Worm (Caenorhabditis elegans) whole organism, young adult: ENCODE results near the gene T02D1.8.

Source experiments
- B0019.2 ChIP-seq: fragments of 200-800 bp; sonication (Bioruptor generic); conservative IDR thresholded peaks from 2 replicates; pipeline ENCODE4 v1.3.6; 2022; ENCODE audit warnings: missing genetic modification reagents, missing genetic modification characterization, missing compliant biosample characterization
- B0035.1 ChIP-seq: sonication (generic microtip); optimal IDR thresholded peaks from 2 replicates; lab custom pipeline; 2016; ENCODE audit warnings: missing genetic modification characterization, mild to moderate bottlenecking, missing compliant biosample characterization, missing genotype, missing genetic modification reagents
- B0261.1 ChIP-seq: sonication (generic microtip); optimal IDR thresholded peaks from 2 replicates; lab custom pipeline; 2016; ENCODE audit warnings: mild to moderate bottlenecking, missing genetic modification characterization, moderate library complexity, missing compliant biosample characterization
- B0336.3 ChIP-seq: fragments of 200-800 bp; sonication (Bioruptor generic); IDR thresholded peaks from 2 replicates; pipeline ENCODE4 v1.3.6; 2022; ENCODE audit warnings: missing genetic modification characterization, missing compliant biosample characterization
- C17E4.6 ChIP-seq: fragments of 200-800 bp; sonication (Bioruptor generic); IDR thresholded peaks from 2 replicates; pipeline ENCODE4 v1.3.6; 2022; ENCODE audit warnings: missing genetic modification reagents, missing genetic modification characterization, missing compliant biosample characterization
- F39B2.1 ChIP-seq: fragments of 200-800 bp; sonication (Bioruptor generic); IDR thresholded peaks from 2 replicates; pipeline ENCODE4 v1.3.6; 2022; ENCODE audit warnings: missing genetic modification reagents, missing genetic modification characterization, missing compliant biosample characterization
- F55B11.4 ChIP-seq: sonication (generic microtip); optimal IDR thresholded peaks from 2 replicates; lab custom pipeline; 2016; ENCODE audit warnings: missing compliant biosample characterization, missing genetic modification characterization, borderline replicate concordance; ENCODE audit not compliant: insufficient read depth
- F57A8.1 ChIP-seq: fragments of 200-800 bp; sonication (Bioruptor generic); optimal IDR thresholded peaks from 2 replicates; lab custom pipeline; 2018; ENCODE audit warnings: mild to moderate bottlenecking, missing genetic modification characterization, moderate library complexity, missing compliant biosample characterization
- T26A5.8 ChIP-seq: sonication (generic microtip); optimal IDR thresholded peaks from 2 replicates; lab custom pipeline; 2016; ENCODE audit warnings: missing genetic modification characterization, missing compliant biosample characterization
- Y53F4B.3 ChIP-seq: fragments of 200-800 bp; sonication (Bioruptor generic); IDR thresholded peaks from 2 replicates; pipeline ENCODE4 v1.3.6; 2022; ENCODE audit warnings: missing genetic modification reagents, missing genetic modification characterization, missing compliant biosample characterization
- atf-7 ChIP-seq: sonication (generic microtip); optimal IDR thresholded peaks from 2 replicates; lab custom pipeline; 2017; ENCODE audit warnings: mild to moderate bottlenecking, missing genetic modification characterization, missing compliant biosample characterization
- attf-3 ChIP-seq: fragments of 200-800 bp; sonication (Bioruptor generic); conservative IDR thresholded peaks from 2 replicates; pipeline ENCODE4 v1.3.6; 2022; ENCODE audit warnings: missing genetic modification reagents, missing genetic modification characterization, missing compliant biosample characterization
- bed-2 ChIP-seq: fragments of 200-800 bp; sonication (Bioruptor generic); IDR thresholded peaks from 2 replicates; pipeline ENCODE4 v1.3.6; 2022; ENCODE audit warnings: missing genetic modification reagents, missing genetic modification characterization, missing compliant biosample characterization
- ceh-40 ChIP-seq: fragments of 200-800 bp; sonication (Bioruptor generic); IDR thresholded peaks from 2 replicates; pipeline ENCODE4 v1.3.6; 2022; ENCODE audit warnings: missing genetic modification characterization, missing compliant biosample characterization
- ceh-91 ChIP-seq: fragments of 200-800 bp; sonication (Bioruptor generic); IDR thresholded peaks from 2 replicates; pipeline ENCODE4 v1.3.6; 2022; ENCODE audit warnings: missing genetic modification reagents, missing genetic modification characterization, missing compliant biosample characterization
- dpl-1 ChIP-seq: fragments of 150-350 bp; optimal IDR thresholded peaks from 2 replicates; lab custom pipeline; 2014; ENCODE audit warnings: missing biosample characterization, missing genetic modification reagents, missing genetic modification characterization
- efl-1 ChIP-seq: fragments of 150-350 bp; optimal IDR thresholded peaks from 2 replicates; lab custom pipeline; 2014; ENCODE audit warnings: missing biosample characterization, missing genetic modification reagents, missing genetic modification characterization
- let-526 ChIP-seq: fragments of 200-800 bp; sonication (Bioruptor generic); IDR thresholded peaks from 2 replicates; pipeline ENCODE4 v1.3.6; 2022; ENCODE audit warnings: missing genetic modification reagents, missing genetic modification characterization, missing compliant biosample characterization
- let-607 ChIP-seq, 2 experiments: fragments of 200-800 bp in 1 of 2; sonication (Bioruptor generic) in 1 of 2; sonication (generic microtip) in 1 of 2; optimal IDR thresholded peaks; 2 replicates each; lab custom pipeline; 2016 to 2018; ENCODE audit warnings: mild to moderate bottlenecking in 2 of 2, missing compliant biosample characterization in 2 of 2, missing genetic modification characterization in 2 of 2, moderate library complexity in 2 of 2, missing genotype in 1 of 2
- lin-26 ChIP-seq: fragments of 200-800 bp; sonication (Bioruptor generic); IDR thresholded peaks from 2 replicates; pipeline ENCODE4 v1.3.6; 2022; ENCODE audit warnings: missing genetic modification reagents, missing genetic modification characterization, missing compliant biosample characterization
- lir-1 ChIP-seq: fragments of 200-800 bp; sonication (Bioruptor generic); conservative IDR thresholded peaks from 2 replicates; pipeline ENCODE4 v1.3.6; 2022; ENCODE audit warnings: missing genetic modification reagents, missing genetic modification characterization, missing compliant biosample characterization
- mes-4 ChIP-seq: sonication (generic microtip); optimal IDR thresholded peaks from 2 replicates; lab custom pipeline; 2016; ENCODE audit warnings: missing genotype, missing genetic modification characterization, missing compliant biosample characterization
- nhr-120 ChIP-seq: fragments of 200-800 bp; sonication (Bioruptor generic); IDR thresholded peaks from 2 replicates; pipeline ENCODE4 v1.3.6; 2022; ENCODE audit warnings: missing genetic modification characterization, missing compliant biosample characterization
- nhr-80 ChIP-seq: sonication (generic microtip); optimal IDR thresholded peaks from 2 replicates; lab custom pipeline; 2016; ENCODE audit warnings: missing genetic modification characterization, missing compliant biosample characterization
- sea-2 ChIP-seq: fragments of 200-800 bp; sonication (Bioruptor generic); IDR thresholded peaks from 2 replicates; pipeline ENCODE4 v1.3.6; 2022; ENCODE audit warnings: missing genetic modification characterization, missing compliant biosample characterization
- snpc-1.1 ChIP-seq: sonication (generic microtip); optimal IDR thresholded peaks from 2 replicates; lab custom pipeline; 2017; ENCODE audit warnings: missing genetic modification characterization, mild to moderate bottlenecking, missing compliant biosample characterization, antibody characterized with exemption, moderate library complexity, missing genotype, missing genetic modification reagents; ENCODE audit not compliant: insufficient read depth
- snpc-1.3 ChIP-seq: sonication (generic microtip); optimal IDR thresholded peaks from 2 replicates; lab custom pipeline; 2017; ENCODE audit warnings: missing genetic modification characterization, mild to moderate bottlenecking, missing compliant biosample characterization, antibody characterized with exemption, moderate library complexity, missing genotype, missing genetic modification reagents; ENCODE audit not compliant: insufficient read depth
- unc-130 ChIP-seq: sonication (generic microtip); optimal IDR thresholded peaks from 2 replicates; lab custom pipeline; 2016; ENCODE audit warnings: missing genetic modification reagents, missing genetic modification characterization, missing compliant biosample characterization
- zfh-2 ChIP-seq: fragments of 200-800 bp; sonication (Bioruptor generic); conservative IDR thresholded peaks from 2 replicates; pipeline ENCODE4 v1.3.6; 2022; ENCODE audit warnings: missing genetic modification reagents, missing genetic modification characterization, missing compliant biosample characterization
- ztf-3 ChIP-seq: fragments of 200-800 bp; sonication (Bioruptor generic); optimal IDR thresholded peaks from 2 replicates; lab custom pipeline; 2018; ENCODE audit warnings: mild to moderate bottlenecking, missing genetic modification characterization, missing compliant biosample characterization
- ztf-6 ChIP-seq: fragments of 200-800 bp; sonication (Bioruptor generic); IDR thresholded peaks from 2 replicates; pipeline ENCODE4 v1.3.6; 2022; ENCODE audit warnings: missing genetic modification reagents, missing genetic modification characterization, missing compliant biosample characterization

Gene T02D1.8

DNA sequence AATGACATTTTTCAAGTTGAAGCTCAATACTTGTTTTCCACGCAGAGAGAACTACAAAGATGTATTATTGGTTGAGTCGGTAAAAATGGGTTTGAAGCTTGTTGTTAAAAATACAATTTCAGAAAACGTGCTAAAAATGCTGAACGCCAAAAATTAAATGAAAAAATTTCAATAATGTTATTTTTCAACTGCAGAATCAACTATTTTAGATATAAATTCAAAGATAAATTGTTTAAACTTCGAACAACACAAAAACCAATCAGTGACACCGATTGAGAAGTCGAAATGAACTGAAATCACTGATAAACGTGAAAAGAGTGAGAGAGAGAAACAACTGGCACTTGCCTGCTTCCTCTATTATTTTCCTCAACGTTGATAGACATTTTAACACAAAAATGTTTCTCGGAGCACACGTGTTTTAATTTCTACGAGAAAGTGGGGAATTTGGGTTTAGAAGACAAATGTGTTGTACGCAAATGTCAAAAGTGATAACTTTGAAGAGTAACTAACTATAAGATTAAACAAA is at the start of gene T02D1.8:
Gene T02D1.8, minus strand, starts transcription at position 51 of the 526 bp plus-strand sequence.
- peak; percentile 86 for TF ChIP-seq nhr-80 (tag; lab: Kevin White, UChicago)
- TF ChIP-seq let-607 (tag; optimal IDR thresholded peaks at IDR 0.05; lab: Kevin White, UChicago): peak; percentile 18 to 49
- no peak for TF ChIP-seq efl-1 (GFP tag; lab: Kevin White, UChicago)

DNA sequence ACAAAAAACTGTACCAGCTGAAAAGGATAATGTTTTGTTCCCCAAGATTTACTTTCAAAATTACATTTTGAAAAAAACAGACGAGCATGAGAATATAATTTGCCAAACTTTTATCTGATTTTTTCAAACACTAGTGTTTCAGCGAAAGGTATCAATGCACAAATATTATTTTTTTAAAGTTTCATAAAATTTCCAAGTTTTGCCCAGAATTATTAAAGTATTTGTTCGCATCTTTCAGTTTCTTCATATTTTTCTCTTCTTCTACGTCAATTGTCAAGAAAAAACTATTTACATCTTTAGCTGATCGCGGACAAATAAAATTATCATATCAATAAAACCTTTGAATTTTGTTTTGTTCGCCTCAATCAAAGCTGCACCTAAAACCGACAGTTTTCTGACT is 49.7 kb upstream of the T02D1.8 start, which contains the start of gene C06A12.8:
Gene C06A12.8, plus strand, starts transcription at position 301 of the 400 bp plus-strand sequence.
- TF ChIP-seq lin-26 (GFP tag; lab: Robert Waterston, UW) (no peak), B0035.1 (no peak)

DNA sequence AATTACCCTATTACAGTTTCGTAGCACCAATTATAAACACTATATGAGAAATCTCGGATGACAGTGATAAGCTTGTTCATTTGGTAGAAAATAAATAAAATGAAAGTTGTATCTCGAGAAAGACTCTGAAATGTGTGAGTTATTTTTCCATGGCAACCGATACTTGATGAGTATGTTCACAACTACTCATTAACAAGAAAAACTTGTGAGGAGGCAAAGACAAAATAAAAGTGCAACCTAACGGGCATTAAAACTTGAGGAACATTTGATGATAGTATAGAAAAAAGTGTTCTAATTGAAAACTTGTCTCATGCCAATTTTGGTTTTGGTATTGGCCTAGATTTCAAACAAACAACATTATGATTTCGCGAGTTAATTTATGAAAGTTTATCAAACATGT is 49.3 kb upstream of the T02D1.8 start, which contains the start of gene gcy-27:
Gene gcy-27, minus strand, starts transcription at position 101 of the 400 bp plus-strand sequence.
- TF ChIP-seq sea-2 (GFP tag; lab: Robert Waterston, UW) (no peak), bed-2 (GFP tag; lab: Robert Waterston, UW) (no peak), F39B2.1 (GFP tag; lab: Robert Waterston, UW) (no peak), F57A8.1 (GFP tag; lab: Kevin White, UChicago) (no peak), B0035.1 (no peak), F55B11.4 (tag; lab: Kevin White, UChicago) (no peak), ztf-6 (GFP tag; lab: Robert Waterston, UW) (no peak), ztf-3 (no peak), B0019.2 (GFP tag; lab: Robert Waterston, UW) (no peak), Y53F4B.3 (no peak), mes-4 (no peak), let-526 (GFP tag; lab: Robert Waterston, UW) (no peak), atf-7 (tag; lab: Kevin White, UChicago) (no peak), C17E4.6 (GFP tag; lab: Robert Waterston, UW) (no peak), snpc-1.3 (tag; lab: Kevin White, UChicago) (no peak)

DNA sequence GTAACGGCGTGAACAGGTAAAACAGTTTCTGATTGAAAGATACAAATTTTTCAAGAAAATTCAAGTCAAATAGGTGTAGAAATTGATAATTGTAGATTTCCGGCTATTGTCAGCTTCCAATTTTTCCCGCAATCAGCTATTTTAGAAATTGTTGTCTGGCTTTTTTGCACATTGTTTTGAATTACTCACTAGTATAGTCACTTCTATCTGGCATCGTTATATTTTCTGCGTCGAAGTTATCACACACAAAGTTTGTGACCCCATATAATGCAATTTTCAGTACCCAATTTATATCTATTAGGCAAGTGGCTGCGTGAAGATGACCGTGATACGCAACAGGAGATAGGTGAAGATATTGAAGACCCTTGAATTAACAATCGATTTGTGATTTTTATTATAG is 47.9 kb upstream of the T02D1.8 start:
- no peak for TF ChIP-seq nhr-120 (GFP tag; lab: Robert Waterston, UW)
- no peak for TF ChIP-seq ceh-40 (GFP tag; lab: Robert Waterston, UW)
- TF ChIP-seq B0261.1 (tag; lab: Kevin White, UChicago): no peak
- TF ChIP-seq unc-130: no peak
- TF ChIP-seq attf-3: no peak
- TF ChIP-seq snpc-1.1 (tag; lab: Kevin White, UChicago): no peak
- no peak for TF ChIP-seq lir-1
- TF ChIP-seq ceh-91 (GFP tag; lab: Robert Waterston, UW): no peak
- no peak for TF ChIP-seq zfh-2 (GFP tag; lab: Robert Waterston, UW)
- no peak for TF ChIP-seq ztf-6 (GFP tag; lab: Robert Waterston, UW)
- no peak for TF ChIP-seq dpl-1 (GFP tag; lab: Kevin White, UChicago)
- no peak for TF ChIP-seq B0336.3 (GFP tag; lab: Robert Waterston, UW)
- TF ChIP-seq B0035.1: no peak
- TF ChIP-seq, all 124 proteins: peak for 0

DNA sequence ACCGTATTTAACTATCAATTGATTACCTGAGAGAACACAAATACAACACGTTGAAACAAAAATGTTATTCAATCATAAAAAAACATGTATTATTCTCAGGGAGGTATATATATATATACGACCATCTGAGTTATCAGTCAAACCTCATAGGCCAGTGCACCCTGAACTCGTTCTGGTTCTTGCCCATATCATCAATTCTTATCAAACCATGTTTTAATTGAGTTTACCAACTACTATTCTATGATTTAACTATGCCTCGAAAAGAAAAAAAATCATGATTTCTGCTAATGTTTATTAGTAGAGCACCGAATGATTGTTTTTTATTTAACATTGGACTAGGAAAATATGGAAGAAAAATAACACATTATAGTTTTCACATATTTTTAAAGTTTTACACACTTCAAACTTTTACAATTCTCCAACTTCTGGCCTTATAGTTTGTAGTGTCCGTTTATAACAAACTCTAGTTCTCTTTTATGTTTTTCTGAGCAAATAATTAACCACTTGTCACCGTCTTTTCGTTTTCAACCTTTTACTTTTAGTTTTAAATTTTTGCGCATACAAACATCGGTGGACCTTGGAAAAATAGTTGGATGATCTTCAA is 45.0 kb upstream of the T02D1.8 start:
- TF ChIP-seq T26A5.8 (tag; lab: Kevin White, UChicago): no peak
- TF ChIP-seq nhr-80 (tag; lab: Kevin White, UChicago): peak; percentile 56
- TF ChIP-seq, all 124 proteins: peak for 1
